Worm (Caenorhabditis elegans) whole organism, L4 larva: ENCODE measurements around the gene T24E12.13.
A peak's percentile ranks its signal among the peaks of the same experiment; 100 is the strongest.

Experiments
- F26F4.8 ChIP-seq: fragments of 200-800 bp; sonication (Bioruptor generic); conservative IDR thresholded peaks from 2 replicates; pipeline ENCODE4 v1.3.6; 2022; ENCODE audit warnings: missing genetic modification characterization, missing compliant biosample characterization
- F44E2.7 ChIP-seq: fragments of 200-800 bp; sonication (Bioruptor generic); IDR thresholded peaks from 2 replicates; pipeline ENCODE4 v2.1.2; 2022; ENCODE audit warnings: missing genetic modification characterization, missing compliant biosample characterization
- F49E8.2 ChIP-seq: sonication (generic microtip); optimal IDR thresholded peaks from 2 replicates; lab custom pipeline; 2016; ENCODE audit warnings: missing compliant biosample characterization, mild to moderate bottlenecking, missing genetic modification characterization, borderline replicate concordance
- ZK546.5 ChIP-seq, 2 experiments: sonication (generic microtip); optimal IDR thresholded peaks; 2 replicates each; lab custom pipeline; 2017; ENCODE audit warnings: missing biosample characterization in 2 of 2, missing genetic modification characterization in 2 of 2
- aly-2 ChIP-seq: sonication (generic microtip); optimal IDR thresholded peaks from 2 replicates; lab custom pipeline; 2018; ENCODE audit warnings: missing biosample characterization, missing genetic modification characterization
- arid-1 ChIP-seq: fragments of 200-800 bp; sonication (Bioruptor generic); conservative IDR thresholded peaks from 2 replicates; pipeline ENCODE4 v1.3.6; 2022; ENCODE audit warnings: missing genetic modification reagents, missing genetic modification characterization, missing compliant biosample characterization
- attf-4 ChIP-seq: sonication (generic microtip); optimal IDR thresholded peaks from 3 replicates; lab custom pipeline; 2017; ENCODE audit warnings: missing biosample characterization, missing genetic modification characterization
- ceh-32 ChIP-seq: sonication (generic microtip); optimal IDR thresholded peaks from 2 replicates; lab custom pipeline; 2016; ENCODE audit warnings: mild to moderate bottlenecking, missing genetic modification characterization, missing compliant biosample characterization; ENCODE audit not compliant: poor library complexity
- ceh-62 ChIP-seq: sonication (generic microtip); optimal IDR thresholded peaks from 2 replicates; lab custom pipeline; 2017; ENCODE audit warnings: missing biosample characterization, missing genetic modification characterization
- ceh-82 ChIP-seq: sonication (generic microtip); optimal IDR thresholded peaks from 2 replicates; lab custom pipeline; 2017; ENCODE audit warnings: missing biosample characterization, missing genetic modification characterization
- daf-16 ChIP-seq, 3 experiments: sonication (generic microtip); optimal IDR thresholded peaks; 2 replicates each; lab custom pipeline; 2016 to 2017; ENCODE audit warnings: missing genetic modification characterization in 3 of 3, missing genetic modification reagents in 3 of 3, mild to moderate bottlenecking in 2 of 3, missing compliant biosample characterization in 2 of 3, missing biosample characterization in 1 of 3, moderate library complexity in 1 of 3
- dmd-6 ChIP-seq: fragments of 200-800 bp; sonication (Bioruptor generic); IDR thresholded peaks from 2 replicates; pipeline ENCODE4 v1.3.6; 2022; ENCODE audit warnings: missing genetic modification reagents, missing genetic modification characterization, missing compliant biosample characterization
- egl-43 ChIP-seq: fragments of 200-800 bp; sonication (Bioruptor generic); IDR thresholded peaks from 2 replicates; pipeline ENCODE4 v1.3.6; 2022; ENCODE audit warnings: missing genetic modification reagents, missing genetic modification characterization, missing compliant biosample characterization
- fos-1 ChIP-seq: fragments of 150-350 bp; optimal IDR thresholded peaks from 2 replicates; lab custom pipeline; 2014; ENCODE audit warnings: missing biosample characterization, missing genetic modification characterization
- hif-1 ChIP-seq, 2 experiments: sonication (generic microtip); optimal IDR thresholded peaks; 2 replicates each; lab custom pipeline; 2016 to 2017; ENCODE audit warnings: missing compliant biosample characterization in 2 of 2, missing genetic modification characterization in 2 of 2, missing genetic modification reagents in 2 of 2, missing genotype in 2 of 2, mild to moderate bottlenecking in 1 of 2
- hlh-11 ChIP-seq: fragments of 200-800 bp; sonication (Bioruptor generic); optimal IDR thresholded peaks from 2 replicates; lab custom pipeline; 2018; ENCODE audit warnings: mild to moderate bottlenecking, missing genetic modification characterization, missing compliant biosample characterization
- hlh-30 ChIP-seq: sonication (generic microtip); optimal IDR thresholded peaks from 2 replicates; lab custom pipeline; 2017; ENCODE audit warnings: antibody characterized with exemption, mild to moderate bottlenecking, missing genetic modification characterization, missing compliant biosample characterization; ENCODE audit not compliant: insufficient read depth
- lin-1 ChIP-seq: fragments of 200-800 bp; sonication (Bioruptor generic); IDR thresholded peaks from 2 replicates; pipeline ENCODE4 v1.3.6; 2022; ENCODE audit warnings: missing genetic modification reagents, missing genetic modification characterization, missing compliant biosample characterization
- lin-38 ChIP-seq: fragments of 200-800 bp; sonication (Bioruptor generic); IDR thresholded peaks from 2 replicates; pipeline ENCODE4 v1.3.6; 2022; ENCODE audit warnings: missing genetic modification reagents, missing genetic modification characterization, missing compliant biosample characterization
- lsy-2 ChIP-seq, 2 experiments: fragments of 150-350 bp in 1 of 2; sonication (generic microtip) in 1 of 2; optimal IDR thresholded peaks; 2 replicates each; lab custom pipeline; 2014 to 2017; ENCODE audit warnings: missing biosample characterization in 2 of 2, missing genetic modification characterization in 2 of 2
- mdl-1 ChIP-seq, 2 experiments: fragments of 150-350 bp in 1 of 2; sonication (generic microtip) in 1 of 2; optimal IDR thresholded peaks; 2 replicates each; lab custom pipeline; 2014 to 2017; ENCODE audit warnings: missing biosample characterization in 2 of 2, missing genetic modification characterization in 2 of 2
- mes-2 ChIP-seq: sonication (generic microtip); optimal IDR thresholded peaks from 2 replicates; lab custom pipeline; 2016; ENCODE audit warnings: missing genotype, mild to moderate bottlenecking, missing genetic modification characterization, missing compliant biosample characterization; ENCODE audit not compliant: poor library complexity, severe bottlenecking
- mxl-3 ChIP-seq: fragments of 200-800 bp; sonication (Bioruptor generic); optimal IDR thresholded peaks from 2 replicates; lab custom pipeline; 2018; ENCODE audit warnings: mild to moderate bottlenecking, missing genetic modification characterization, missing compliant biosample characterization
- nhr-102 ChIP-seq: sonication (generic microtip); optimal IDR thresholded peaks from 2 replicates; lab custom pipeline; 2016; ENCODE audit warnings: mild to moderate bottlenecking, missing genetic modification characterization, moderate library complexity, missing compliant biosample characterization
- nhr-11 ChIP-seq: fragments of 150-350 bp; optimal IDR thresholded peaks from 2 replicates; lab custom pipeline; 2014; ENCODE audit warnings: missing biosample characterization, missing genetic modification characterization
- nhr-237 ChIP-seq: sonication (generic microtip); optimal IDR thresholded peaks from 2 replicates; lab custom pipeline; 2017; ENCODE audit warnings: missing biosample characterization, missing genetic modification characterization
- nhr-28 ChIP-seq: fragments of 150-350 bp; optimal IDR thresholded peaks from 2 replicates; lab custom pipeline; 2014; ENCODE audit warnings: missing biosample characterization, missing genetic modification characterization
- nhr-48 ChIP-seq: sonication (generic microtip); optimal IDR thresholded peaks from 2 replicates; lab custom pipeline; 2016; ENCODE audit warnings: mild to moderate bottlenecking, missing genetic modification characterization, missing compliant biosample characterization
- nhr-6 ChIP-seq: fragments of 150-350 bp; optimal IDR thresholded peaks from 2 replicates; lab custom pipeline; 2014; ENCODE audit warnings: missing biosample characterization, missing genetic modification characterization
- nhr-77 ChIP-seq: fragments of 150-350 bp; optimal IDR thresholded peaks from 2 replicates; lab custom pipeline; 2014; ENCODE audit warnings: missing biosample characterization, missing genetic modification characterization
- pha-4 ChIP-seq, 2 experiments: fragments of 150-350 bp in 1 of 2; fragments of 200-800 bp in 1 of 2; sonication (Bioruptor generic) in 1 of 2; IDR thresholded peaks in 1 of 2; optimal IDR thresholded peaks in 1 of 2; 2 replicates each; pipeline versions ENCODE4 v1.3.6 to Lab custom; 2014 to 2022; ENCODE audit warnings: missing genetic modification characterization in 2 of 2, missing genetic modification reagents in 2 of 2, missing biosample characterization in 1 of 2, missing compliant biosample characterization in 1 of 2
- php-3 ChIP-seq: fragments of 200-800 bp; sonication (Bioruptor generic); IDR thresholded peaks from 2 replicates; pipeline ENCODE4 v1.3.6; 2022; ENCODE audit warnings: missing genetic modification reagents, missing genetic modification characterization, missing compliant biosample characterization
- pqm-1 ChIP-seq: sonication (generic microtip); optimal IDR thresholded peaks from 2 replicates; lab custom pipeline; 2017; ENCODE audit warnings: missing biosample characterization, missing genetic modification characterization
- rbr-2 ChIP-seq: sonication (generic microtip); optimal IDR thresholded peaks from 2 replicates; lab custom pipeline; 2016; ENCODE audit warnings: missing genotype, missing genetic modification characterization, missing compliant biosample characterization
- skn-1 ChIP-seq: fragments of 150-350 bp; optimal IDR thresholded peaks from 2 replicates; lab custom pipeline; 2014; ENCODE audit warnings: missing biosample characterization, missing genetic modification characterization
- snpc-1.2 ChIP-seq: fragments of 200-800 bp; sonication (Bioruptor generic); IDR thresholded peaks from 2 replicates; pipeline ENCODE4 v1.3.6; 2022; ENCODE audit warnings: missing genetic modification reagents, missing genetic modification characterization, missing compliant biosample characterization
- unc-130 ChIP-seq: sonication (generic microtip); optimal IDR thresholded peaks from 2 replicates; lab custom pipeline; 2016; ENCODE audit warnings: missing genetic modification reagents, missing genetic modification characterization, missing compliant biosample characterization
- unc-39 ChIP-seq: sonication (generic microtip); optimal IDR thresholded peaks from 2 replicates; lab custom pipeline; 2017; ENCODE audit warnings: missing biosample characterization, missing genetic modification characterization
- unc-62 ChIP-seq, 3 experiments: fragments of 150-350 bp in 1 of 3; sonication (generic microtip); optimal IDR thresholded peaks in 2 of 3; peaks in 1 of 3; 1 replicate in 1 of 3; 2 replicates in 2 of 3; lab custom pipeline; 2014 to 2017; ENCODE audit warnings: missing biosample characterization in 3 of 3, missing genetic modification characterization in 3 of 3, missing genetic modification reagents in 3 of 3, missing genotype in 1 of 3
- zag-1 ChIP-seq: fragments of 150-350 bp; optimal IDR thresholded peaks from 2 replicates; lab custom pipeline; 2014; ENCODE audit warnings: missing biosample characterization, missing genetic modification characterization
- zfp-2 ChIP-seq: sonication (generic microtip); optimal IDR thresholded peaks from 2 replicates; lab custom pipeline; 2016; ENCODE audit warnings: mild to moderate bottlenecking, missing genetic modification characterization, missing compliant biosample characterization
- zip-11 ChIP-seq: fragments of 200-800 bp; sonication (Bioruptor generic); IDR thresholded peaks from 2 replicates; pipeline ENCODE4 v1.3.6; 2022; ENCODE audit warnings: missing genetic modification characterization, missing compliant biosample characterization
- ztf-7 ChIP-seq: fragments of 150-350 bp; optimal IDR thresholded peaks from 2 replicates; lab custom pipeline; 2014; ENCODE audit warnings: missing biosample characterization, missing genetic modification characterization

The T24E12.13 gene

DNA sequence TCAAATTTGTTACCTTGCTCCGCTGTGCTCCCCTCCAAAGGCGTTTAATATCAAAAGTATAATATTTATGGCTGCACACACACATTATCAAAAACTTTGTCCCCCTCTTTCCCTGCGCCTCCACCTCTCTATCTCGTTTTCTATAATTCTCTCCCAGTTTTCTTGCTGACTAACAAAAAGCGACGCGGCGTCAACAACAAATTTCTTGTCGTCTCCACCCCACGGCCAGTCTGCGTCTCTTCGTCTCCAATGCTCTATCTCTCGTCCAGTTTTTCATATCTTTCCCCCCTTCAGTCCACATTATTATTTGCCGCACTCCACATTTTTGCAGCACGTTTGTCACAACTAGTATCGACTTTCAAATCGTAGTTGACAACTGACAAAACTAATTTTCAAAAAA, 23.3 kb downstream of the T24E12.13 start (continued):
- TF ChIP-seq hlh-30 (peak; percentile 34), unc-130 (GFP tag; lab: Kevin White, UChicago) (no peak), ZK546.5 (tag; optimal IDR thresholded peaks at IDR 0.05; lab: Kevin White, UChicago) (no peak), nhr-102 (tag; lab: Kevin White, UChicago) (peak; percentile 30), F44E2.7 (GFP tag; lab: Robert Waterston, UW) (no peak), rbr-2 (tag; lab: Kevin White, UChicago) (peak; percentile 68), nhr-11 (tag; lab: Kevin White, UChicago) (no peak), php-3 (0 out of 2 replicates have a peak, but pooled peaks have one; percentile 36), nhr-28 (tag; lab: Kevin White, UChicago) (peak; percentile 76), pha-4 (GFP tag; IDR thresholded peaks at IDR 0.05; lab: Robert Waterston, UW) (no peak), pha-4 (tag; optimal IDR thresholded peaks at IDR 0.05; lab: Kevin White, UChicago) (peak; percentile 75), F49E8.2 (tag; lab: Kevin White, UChicago) (no peak)
- TF ChIP-seq, all 104 proteins: peak for 22

DNA sequence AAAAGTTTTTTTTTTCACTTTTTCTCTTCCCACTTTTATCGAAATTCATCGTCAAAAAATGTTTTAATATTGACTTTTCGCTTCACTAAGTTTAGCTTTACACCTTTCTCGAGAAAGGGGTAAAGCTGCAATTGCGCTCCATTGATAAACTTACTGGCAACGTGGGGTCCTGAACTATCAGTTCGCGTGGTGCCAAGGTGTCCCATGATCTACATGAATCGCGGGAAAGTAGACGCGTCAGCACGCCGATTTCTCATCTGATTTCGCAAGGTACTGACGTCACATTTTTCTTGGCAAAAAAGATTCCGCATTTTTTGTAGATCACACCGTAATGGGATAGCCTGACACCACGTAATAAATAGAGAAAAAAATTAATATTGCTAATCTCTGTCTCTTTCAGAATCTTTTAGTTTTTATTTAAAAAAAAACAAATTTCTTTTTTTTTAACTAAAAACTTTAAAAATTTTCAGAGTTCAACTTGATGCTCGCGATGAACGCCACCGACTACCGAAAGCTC, 24.6 kb downstream of the T24E12.13 start, which contains the start of gene lido-15:
TSS of gene lido-15 (plus strand) at position 467 of the 517 bp plus-strand sequence.
- peak; percentile 42 for TF ChIP-seq lin-38 (GFP tag; lab: Robert Waterston, UW)
- TF ChIP-seq unc-62 (GFP tag; optimal IDR thresholded peaks at IDR 0.05 in 1 of 2; lab: Kevin White, UChicago), result peak in 1 of 2 experiments; percentile 64
- no peak for TF ChIP-seq unc-62 (tag; optimal IDR thresholded peaks at IDR 0.05; lab: Kevin White, UChicago)
- peak; percentile 51 for TF ChIP-seq hlh-30
- no peak for TF ChIP-seq unc-39

DNA sequence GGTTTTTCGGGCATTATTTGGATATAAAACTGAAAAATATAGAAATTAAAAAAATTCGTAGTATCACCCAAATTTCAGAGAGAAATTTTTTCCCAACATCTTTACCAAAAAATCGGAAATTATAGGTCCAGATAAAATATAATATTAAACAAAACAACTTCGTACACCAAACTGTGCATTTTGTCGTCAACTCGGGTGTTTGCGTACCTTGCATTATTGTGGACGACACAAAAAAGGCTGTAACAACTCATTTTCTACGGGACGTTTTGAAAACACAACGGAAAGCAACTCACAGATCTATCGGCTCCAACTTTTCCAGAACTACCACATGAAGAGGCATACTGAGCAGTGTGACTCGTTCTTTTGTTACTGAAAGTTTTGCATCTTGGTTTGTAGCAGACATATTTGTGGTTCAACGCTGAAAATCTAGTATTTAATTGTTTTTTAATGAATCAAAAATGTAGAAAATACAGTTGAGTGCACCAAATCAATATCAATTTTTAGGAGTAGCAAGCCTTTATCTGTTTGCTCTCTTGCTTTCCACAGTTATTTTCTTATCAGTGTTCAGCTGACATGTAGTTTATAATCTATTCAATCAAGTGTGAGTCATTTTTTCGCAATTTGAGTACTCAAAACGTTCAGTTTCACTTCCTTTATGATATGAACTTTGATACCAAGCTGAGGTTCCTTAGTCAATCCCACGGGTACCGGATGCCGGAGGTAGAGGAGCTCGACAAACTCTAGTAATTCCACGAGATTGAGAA, 28.4 kb downstream of the T24E12.13 start:
- TF ChIP-seq aly-2 (tag; lab: Kevin White, UChicago) (no peak), rbr-2 (tag; lab: Kevin White, UChicago) (no peak), daf-16 (GFP tag; optimal IDR thresholded peaks at IDR 0.05; lab: Kevin White, UChicago) (no peak), daf-16 (tag; optimal IDR thresholded peaks at IDR 0.05; lab: Kevin White, UChicago) (peak; percentile 52), fos-1 (no peak), nhr-77 (tag; lab: Kevin White, UChicago) (no peak), lsy-2 (tag; optimal IDR thresholded peaks at IDR 0.05; lab: Kevin White, UChicago) (peak in 1 of 2 experiments; percentile 23), F26F4.8 (no peak), zfp-2 (no peak), lin-1 (0 out of 2 replicates have a peak, but pooled peaks have one; percentile 23), mxl-3 (GFP tag; lab: Kevin White, UChicago) (no peak), attf-4 (no peak), mes-2 (tag; lab: Kevin White, UChicago) (peak; percentile 38), zag-1 (tag; lab: Kevin White, UChicago) (no peak), F49E8.2 (tag; lab: Kevin White, UChicago) (no peak), pqm-1 (tag; lab: Kevin White, UChicago) (peak; percentile 85), ZK546.5 (tag; optimal IDR thresholded peaks at IDR 0.05; lab: Kevin White, UChicago) (no peak), zip-11 (no peak), mdl-1 (tag; optimal IDR thresholded peaks at IDR 0.05; lab: Kevin White, UChicago) (no peak), snpc-1.2 (GFP tag; lab: Robert Waterston, UW) (no peak), egl-43 (GFP tag; lab: Robert Waterston, UW) (no peak), nhr-237 (tag; lab: Kevin White, UChicago) (no peak), ceh-32 (tag; lab: Kevin White, UChicago) (no peak), dmd-6 (GFP tag; lab: Robert Waterston, UW) (peak; percentile 57), hif-1 (tag; optimal IDR thresholded peaks at IDR 0.05; lab: Kevin White, UChicago) (no peak), php-3 (0 out of 2 replicates have a peak, but pooled peaks have one; percentile 32), ceh-82 (tag; lab: Kevin White, UChicago) (no peak), arid-1 (GFP tag; lab: Robert Waterston, UW) (no peak), nhr-48 (no peak), hlh-11 (tag; lab: Kevin White, UChicago) (peak; percentile 45), nhr-6 (tag; lab: Kevin White, UChicago) (peak; percentile 40), nhr-28 (tag; lab: Kevin White, UChicago) (peak; percentile 74), ceh-62 (tag; lab: Kevin White, UChicago) (no peak), ztf-7 (tag; lab: Kevin White, UChicago) (no peak), hlh-30 (no peak), skn-1 (tag; lab: Kevin White, UChicago) (no peak)
